Fruit fly (Drosophila melanogaster): ENCODE results near the gene bbx.

bbx gene

dm6 chrX:21368410-21368918, 5.6 kb downstream of the bbx start (continued):
- TF ChIP-seq danr (GFP tag; IDR thresholded peaks at IDR 0.05) = no peak
- no peak for TF ChIP-seq sim (GFP tag; IDR thresholded peaks at IDR 0.05)
- TF ChIP-seq CG3995 (GFP tag; optimal IDR thresholded peaks at IDR 0.05) = no peak
- no peak for TF ChIP-seq CG6813 (GFP tag; optimal IDR thresholded peaks at IDR 0.05)
- no peak for TF ChIP-seq Dbx (GFP tag; IDR thresholded peaks at IDR 0.05)
- no peak for TF ChIP-seq CG11695 (GFP tag; IDR thresholded peaks at IDR 0.05)
- no peak for TF ChIP-seq CG6683 (GFP tag; optimal IDR thresholded peaks at IDR 0.05)
- no peak for TF ChIP-seq croc (GFP tag; conservative IDR thresholded peaks at IDR 0.05)
- no peak for TF ChIP-seq mirr (GFP tag; optimal IDR thresholded peaks at IDR 0.05)
- no peak for TF ChIP-seq CG43689 (GFP tag; IDR thresholded peaks at IDR 0.05)
- no peak for TF ChIP-seq gcm (GFP tag; optimal IDR thresholded peaks at IDR 0.05)
- TF ChIP-seq cato (GFP tag; optimal IDR thresholded peaks at IDR 0.05; ENCODE audit: borderline replicate concordance) = no peak
- TF ChIP-seq CG1792 (GFP tag; optimal IDR thresholded peaks at IDR 0.05) = no peak
- no peak for TF ChIP-seq Pdp1 (GFP tag; optimal IDR thresholded peaks at IDR 0.05)
- peak; percentile 73 for TF ChIP-seq crol (GFP tag; IDR thresholded peaks at IDR 0.05)
- no peak for TF ChIP-seq zfh2 (GFP tag; optimal IDR thresholded peaks at IDR 0.05)
- TF ChIP-seq sna (GFP tag; IDR thresholded peaks at IDR 0.05; ENCODE audit: partially characterized antibody) = 0 out of 2 replicates have a peak, but pooled peaks have one; percentile 37
- no peak for TF ChIP-seq CG10462 (GFP tag; optimal IDR thresholded peaks at IDR 0.05)
- TF ChIP-seq NC2β (GFP tag; optimal IDR thresholded peaks at IDR 0.05) = no peak
- no peak for TF ChIP-seq CG10654 (GFP tag; optimal IDR thresholded peaks at IDR 0.05)
- TF ChIP-seq sug (tag; optimal IDR thresholded peaks at IDR 0.05) = peak; percentile 7
- no peak for TF ChIP-seq gfzf (GFP tag; optimal IDR thresholded peaks at IDR 0.05)
- 0 out of 2 replicates have a peak, but pooled peaks have one; percentile 29 for TF ChIP-seq sob (GFP tag; IDR thresholded peaks at IDR 0.05)
- no peak for TF ChIP-seq aop (GFP tag; IDR thresholded peaks at IDR 0.05)
- peak; percentile 74 for TF ChIP-seq rib (GFP tag; IDR thresholded peaks at IDR 0.05)
- TF ChIP-seq CG13287 (GFP tag; IDR thresholded peaks at IDR 0.05; ENCODE audit: partially characterized antibody) = peak; percentile 20; the same call in 1 of the 2 replicates
- no peak for TF ChIP-seq nerfin-1 (tag; optimal IDR thresholded peaks at IDR 0.05)
- no peak for TF ChIP-seq CG34376 (GFP tag; optimal IDR thresholded peaks at IDR 0.05)
- no peak for TF ChIP-seq CHES-1-like (GFP tag; optimal IDR thresholded peaks at IDR 0.05)
- peak; percentile 34 to 69 for TF ChIP-seq Trl (optimal IDR thresholded peaks at IDR 0.05)
- TF ChIP-seq Trl (GFP tag; optimal IDR thresholded peaks at IDR 0.05) = no peak
- TF ChIP-seq Kr (GFP tag; optimal IDR thresholded peaks at IDR 0.05) = no peak
- TF ChIP-seq YL-1 (GFP tag; optimal IDR thresholded peaks at IDR 0.05) = no peak
- no peak for TF ChIP-seq CG10366 (GFP tag; IDR thresholded peaks at IDR 0.05)
- no peak for TF ChIP-seq mam (GFP tag; optimal IDR thresholded peaks at IDR 0.05)
- no peak for TF ChIP-seq zf30C (GFP tag; optimal IDR thresholded peaks at IDR 0.05)
- no peak for TF ChIP-seq trh (GFP tag; optimal IDR thresholded peaks at IDR 0.05)
- TF ChIP-seq CG16779 (GFP tag; IDR thresholded peaks at IDR 0.05) = no peak
- TF ChIP-seq CG10209 (GFP tag; optimal IDR thresholded peaks at IDR 0.05) = no peak
- TF ChIP-seq gem (tag; optimal IDR thresholded peaks at IDR 0.05) = no peak
- TF ChIP-seq bsh (GFP tag; optimal IDR thresholded peaks at IDR 0.05) = peak in 1 of 2 experiments; percentile 30
- TF ChIP-seq CG7963 (GFP tag; IDR thresholded peaks at IDR 0.05; ENCODE audit: partially characterized antibody) = 0 out of 3 replicates have a peak, but pooled peaks have one; percentile 18
- TF ChIP-seq dan (GFP tag; IDR thresholded peaks at IDR 0.05) = no peak
- no peak for TF ChIP-seq Usf (GFP tag; optimal IDR thresholded peaks at IDR 0.05)
- TF ChIP-seq HmgZ (tag; optimal IDR thresholded peaks at IDR 0.05) = peak; percentile 36
- no peak for TF ChIP-seq CG6765 (GFP tag; optimal IDR thresholded peaks at IDR 0.05)
- no peak for TF ChIP-seq B-H1 (GFP tag; IDR thresholded peaks at IDR 0.05)
- no peak for TF ChIP-seq CG14050 (GFP tag; IDR thresholded peaks at IDR 0.05)
- no peak for TF ChIP-seq p53 (GFP tag; optimal IDR thresholded peaks at IDR 0.05)
- TF ChIP-seq dm (GFP tag; optimal IDR thresholded peaks at IDR 0.05) = no peak
- TF ChIP-seq tin (GFP tag; optimal IDR thresholded peaks at IDR 0.05) = no peak

Data from whole organism, embryonic.